Fruit fly (Drosophila melanogaster) whole organism, embryonic: Measurements from ENCODE around the gene CG17190.

ENCODE experiments used
- ATbp ChIP-seq: fragments of 200-800 bp; sonication (Bioruptor generic); optimal IDR thresholded peaks from 2 replicates; lab custom pipeline; 2017; ENCODE audit warnings: missing biosample characterization, mild to moderate bottlenecking, missing genetic modification characterization, missing genetic modification reagents
- Aef1 ChIP-seq: fragments of 200-800 bp; sonication (Bioruptor generic); IDR thresholded peaks from 3 replicates; pipeline ENCODE4 v1.3.6; 2022; ENCODE audit warnings: missing biosample characterization, missing genetic modification characterization
- Asciz ChIP-seq: fragments of 200-800 bp; sonication (Bioruptor generic); optimal IDR thresholded peaks from 2 replicates; lab custom pipeline; 2017; ENCODE audit warnings: missing biosample characterization, mild to moderate bottlenecking, missing genetic modification characterization, missing genetic modification reagents
- Atf3 ChIP-seq: fragments of 200-800 bp; sonication (Bioruptor generic); optimal IDR thresholded peaks from 3 replicates; lab custom pipeline; 2016; ENCODE audit warnings: missing biosample characterization, missing genetic modification characterization
- Bgb ChIP-seq: fragments of 200-800 bp; sonication (Bioruptor generic); IDR thresholded peaks from 2 replicates; pipeline ENCODE4 v1.3.6; 2022; ENCODE audit warnings: missing biosample characterization, missing genetic modification characterization; ENCODE audit not compliant: partially characterized antibody
- CG10209 ChIP-seq: fragments of 200-800 bp; sonication (Bioruptor generic); optimal IDR thresholded peaks from 3 replicates; lab custom pipeline; 2017; ENCODE audit warnings: missing biosample characterization, mild to moderate bottlenecking, missing genetic modification characterization, missing genetic modification reagents
- CG10431 ChIP-seq: fragments of 200-800 bp; sonication (Bioruptor generic); optimal IDR thresholded peaks from 3 replicates; lab custom pipeline; 2018; ENCODE audit warnings: missing biosample characterization, mild to moderate bottlenecking, missing genetic modification characterization
- CG13296 ChIP-seq: fragments of 200-800 bp; sonication (Bioruptor generic); optimal IDR thresholded peaks from 3 replicates; lab custom pipeline; 2018; ENCODE audit warnings: missing biosample characterization, mild to moderate bottlenecking, missing genetic modification characterization
- CG1603 ChIP-seq: fragments of 200-800 bp; sonication (Bioruptor generic); optimal IDR thresholded peaks from 2 replicates; lab custom pipeline; 2019; ENCODE audit warnings: missing biosample characterization, mild to moderate bottlenecking, missing genetic modification characterization, moderate library complexity
- CG17568 ChIP-seq: fragments of 200-800 bp; sonication (Bioruptor generic); optimal IDR thresholded peaks from 2 replicates; lab custom pipeline; 2018; ENCODE audit warnings: missing biosample characterization, mild to moderate bottlenecking, missing genetic modification characterization, moderate library complexity
- CG2712 ChIP-seq: fragments of 200-800 bp; optimal IDR thresholded peaks from 3 replicates; lab custom pipeline; 2019; ENCODE audit warnings: missing biosample characterization, mild to moderate bottlenecking, missing genetic modification characterization, moderate library complexity
- CG30431 ChIP-seq: fragments of 200-800 bp; sonication (Bioruptor generic); optimal IDR thresholded peaks from 2 replicates; lab custom pipeline; 2017; ENCODE audit warnings: missing biosample characterization, missing genetic modification characterization
- CG32772 ChIP-seq: fragments of 200-800 bp; sonication (Bioruptor generic); IDR thresholded peaks from 2 replicates; pipeline ENCODE4 v1.3.6; 2022; ENCODE audit warnings: missing biosample characterization, missing genetic modification characterization
- CG4360 ChIP-seq: fragments of 200-800 bp; sonication (Bioruptor generic); IDR thresholded peaks from 2 replicates; pipeline ENCODE4 v1.3.6; 2022; ENCODE audit warnings: missing biosample characterization, missing genetic modification characterization
- CG7839 ChIP-seq: fragments of 200-800 bp; sonication (Bioruptor generic); optimal IDR thresholded peaks from 3 replicates; lab custom pipeline; 2018; ENCODE audit warnings: missing biosample characterization, mild to moderate bottlenecking, missing genetic modification characterization, moderate library complexity
- CG8359 ChIP-seq: fragments of 200-800 bp; sonication (Bioruptor generic); optimal IDR thresholded peaks from 2 replicates; lab custom pipeline; 2017; ENCODE audit warnings: missing biosample characterization, mild to moderate bottlenecking, missing genetic modification characterization, borderline replicate concordance
- E2f1 ChIP-seq: fragments of 200-800 bp; sonication (Bioruptor generic); IDR thresholded peaks from 2 replicates; pipeline ENCODE4 v1.3.6; 2022; ENCODE audit warnings: missing biosample characterization, missing genetic modification characterization
- Ets97D ChIP-seq: fragments of 200-800 bp; sonication (Bioruptor generic); optimal IDR thresholded peaks from 3 replicates; lab custom pipeline; 2016; ENCODE audit warnings: missing biosample characterization, missing genetic modification characterization
- HLH54F ChIP-seq: fragments of 200-800 bp; sonication (Bioruptor generic); optimal IDR thresholded peaks from 3 replicates; lab custom pipeline; 2016; ENCODE audit warnings: missing biosample characterization, missing genetic modification characterization
- Hmr ChIP-seq: fragments of 200-800 bp; sonication (Bioruptor generic); optimal IDR thresholded peaks from 3 replicates; lab custom pipeline; 2017; ENCODE audit warnings: mild to moderate bottlenecking, missing biosample characterization, missing genetic modification reagents, missing genetic modification characterization
- Hr3 ChIP-seq: fragments of 200-800 bp; sonication (Bioruptor generic); optimal IDR thresholded peaks from 3 replicates; lab custom pipeline; 2016; ENCODE audit warnings: missing biosample characterization, missing genetic modification characterization
- Nf-YC ChIP-seq: fragments of 200-800 bp; optimal IDR thresholded peaks from 3 replicates; lab custom pipeline; 2019; ENCODE audit warnings: missing biosample characterization, mild to moderate bottlenecking, missing genetic modification characterization, moderate library complexity
- Pdp1 ChIP-seq, 2 experiments: fragments of 200-800 bp; sonication (Bioruptor generic); optimal IDR thresholded peaks; 3 replicates each; lab custom pipeline; 2016; ENCODE audit warnings: missing biosample characterization in 2 of 2, missing genetic modification characterization in 2 of 2, mild to moderate bottlenecking in 1 of 2, moderate library complexity in 1 of 2
- Ptx1 ChIP-seq: fragments of 200-800 bp; sonication (Bioruptor generic); IDR thresholded peaks from 2 replicates; pipeline ENCODE4 v1.3.6; 2022; ENCODE audit warnings: missing biosample characterization, missing genetic modification characterization
- Sox100B ChIP-seq: fragments of 200-800 bp; sonication (Bioruptor generic); optimal IDR thresholded peaks from 3 replicates; lab custom pipeline; 2018; ENCODE audit warnings: missing biosample characterization, mild to moderate bottlenecking, missing genetic modification characterization
- Sry-β ChIP-seq: fragments of 200-800 bp; sonication (Bioruptor generic); optimal IDR thresholded peaks from 2 replicates; lab custom pipeline; 2018; ENCODE audit warnings: missing biosample characterization, mild to moderate bottlenecking, missing genetic modification characterization, moderate library complexity
- Tbp ChIP-seq: fragments of >200 bp; optimal IDR thresholded peaks from 2 replicates; lab custom pipeline; 2018; ENCODE audit warnings: missing biosample characterization, missing genetic modification characterization
- ci ChIP-seq: fragments of 200-800 bp; sonication (Bioruptor generic); IDR thresholded peaks from 3 replicates; pipeline ENCODE4 v1.3.6; 2022; ENCODE audit warnings: missing biosample characterization, missing genetic modification characterization
- disco-r ChIP-seq: fragments of 200-800 bp; sonication (Bioruptor generic); optimal IDR thresholded peaks from 2 replicates; lab custom pipeline; 2016; ENCODE audit warnings: missing biosample characterization, missing genetic modification characterization
- exex ChIP-seq: fragments of 200-800 bp; sonication (Bioruptor generic); optimal IDR thresholded peaks from 4 replicates; lab custom pipeline; 2018; ENCODE audit warnings: missing biosample characterization, mild to moderate bottlenecking, missing genetic modification characterization, moderate library complexity
- fd96Cb ChIP-seq: fragments of 200-800 bp; sonication (Bioruptor generic); optimal IDR thresholded peaks from 2 replicates; lab custom pipeline; 2018; ENCODE audit warnings: missing biosample characterization, mild to moderate bottlenecking, missing genetic modification characterization, moderate library complexity
- ftz-f1 ChIP-seq: fragments of 200-800 bp; sonication (Bioruptor generic); optimal IDR thresholded peaks from 2 replicates; lab custom pipeline; 2016; ENCODE audit warnings: missing biosample characterization, missing genetic modification characterization
- grn ChIP-seq: fragments of 200-800 bp; sonication (Bioruptor generic); optimal IDR thresholded peaks from 3 replicates; lab custom pipeline; 2017; ENCODE audit warnings: missing biosample characterization, missing genetic modification characterization
- gsb-n ChIP-seq: fragments of 200-800 bp; sonication (Bioruptor generic); optimal IDR thresholded peaks from 3 replicates; lab custom pipeline; 2018; ENCODE audit warnings: missing biosample characterization, mild to moderate bottlenecking, missing genetic modification characterization
- her ChIP-seq: fragments of 200-800 bp; sonication (Bioruptor generic); optimal IDR thresholded peaks from 2 replicates; lab custom pipeline; 2016; ENCODE audit warnings: missing biosample characterization, missing genetic modification characterization
- klu ChIP-seq: fragments of 200-800 bp; sonication (Bioruptor generic); IDR thresholded peaks from 2 replicates; pipeline ENCODE4 v1.3.6; 2022; ENCODE audit warnings: missing biosample characterization, missing genetic modification characterization
- lov ChIP-seq, 2 experiments: fragments of 200-800 bp in 1 of 2; fragments of >200 bp in 1 of 2; sonication (Bioruptor generic) in 1 of 2; IDR thresholded peaks in 1 of 2; optimal IDR thresholded peaks in 1 of 2; 2 replicates in 1 of 2; 3 replicates in 1 of 2; pipeline versions ENCODE4 v1.3.6 to Lab custom; 2017 to 2022; ENCODE audit warnings: missing biosample characterization in 1 of 2, missing genetic modification characterization in 1 of 2
- nerfin-1 ChIP-seq: fragments of 200-800 bp; sonication (Bioruptor generic); optimal IDR thresholded peaks from 3 replicates; lab custom pipeline; 2019; ENCODE audit warnings: missing biosample characterization, mild to moderate bottlenecking, missing genetic modification characterization, moderate library complexity
- odd ChIP-seq: fragments of 200-800 bp; sonication (Bioruptor generic); optimal IDR thresholded peaks from 2 replicates; lab custom pipeline; 2017; ENCODE audit warnings: missing biosample characterization, mild to moderate bottlenecking, missing genetic modification characterization
- pan ChIP-seq, 4 experiments: fragments of >200 bp in 3 of 4; fragments of 200-800 bp in 1 of 4; sonication (Bioruptor generic) in 1 of 4; optimal IDR thresholded peaks in 3 of 4; IDR thresholded peaks in 1 of 4; 2 replicates each; pipeline versions ENCODE4 v1.3.6 to Lab custom; 2017 to 2022; ENCODE audit warnings: missing biosample characterization in 2 of 4, missing genetic modification characterization in 2 of 4, mixed read lengths in 1 of 4
- pnt ChIP-seq: fragments of 200-800 bp; sonication (Bioruptor generic); optimal IDR thresholded peaks from 3 replicates; lab custom pipeline; 2016; ENCODE audit warnings: missing biosample characterization, missing genetic modification characterization
- psq ChIP-seq: fragments of 200-800 bp; sonication (Bioruptor generic); optimal IDR thresholded peaks from 2 replicates; lab custom pipeline; 2017; ENCODE audit warnings: missing biosample characterization, missing genetic modification characterization
- rib ChIP-seq: fragments of 200-800 bp; sonication (Bioruptor generic); IDR thresholded peaks from 2 replicates; pipeline ENCODE4 v1.3.6; 2022; ENCODE audit warnings: missing biosample characterization, missing genetic modification characterization
- run ChIP-seq: fragments of 200-800 bp; sonication (Bioruptor generic); optimal IDR thresholded peaks from 3 replicates; lab custom pipeline; 2018; ENCODE audit warnings: missing biosample characterization, mild to moderate bottlenecking, missing genetic modification characterization
- sd ChIP-seq: fragments of 200-800 bp; sonication (Bioruptor generic); optimal IDR thresholded peaks from 3 replicates; lab custom pipeline; 2018; ENCODE audit warnings: missing biosample characterization, mild to moderate bottlenecking, missing genetic modification characterization, moderate library complexity
- shn ChIP-seq: fragments of 200-800 bp; sonication (Bioruptor generic); optimal IDR thresholded peaks from 3 replicates; lab custom pipeline; 2016; ENCODE audit warnings: missing biosample characterization, missing genetic modification characterization
- sna ChIP-seq: fragments of 200-800 bp; sonication (Bioruptor generic); IDR thresholded peaks from 2 replicates; pipeline ENCODE4 v1.3.6; 2022; ENCODE audit warnings: missing biosample characterization, missing genetic modification characterization; ENCODE audit not compliant: partially characterized antibody
- stc ChIP-seq: fragments of 200-800 bp; sonication (Bioruptor generic); IDR thresholded peaks from 2 replicates; pipeline ENCODE4 v1.3.6; 2022; ENCODE audit warnings: missing biosample characterization, missing genetic modification characterization
- tio ChIP-seq: fragments of 200-800 bp; sonication (Bioruptor generic); optimal IDR thresholded peaks from 2 replicates; lab custom pipeline; 2017; ENCODE audit warnings: missing biosample characterization, missing genetic modification characterization, inconsistent platforms

The CG17190 gene

DNA sequence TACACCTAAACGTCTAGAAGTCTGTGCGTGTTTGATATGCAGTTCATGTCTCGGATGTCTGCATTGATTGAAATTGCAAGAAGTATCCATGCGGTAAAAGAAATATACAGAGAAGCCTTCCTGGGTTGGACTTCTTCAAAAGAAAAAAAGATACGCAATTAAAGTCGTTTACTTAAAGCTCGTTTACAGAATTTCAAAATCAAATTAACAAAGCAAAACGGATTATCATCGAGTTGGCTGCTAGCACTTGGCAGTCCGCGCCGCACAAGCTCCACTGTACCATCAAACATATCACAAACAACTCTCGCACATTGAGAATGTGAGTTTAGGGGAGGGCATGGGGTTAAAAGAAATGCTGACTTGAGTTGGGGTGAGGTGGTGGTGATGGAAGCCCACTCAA lies 14.9 kb downstream of the CG17190 start (continued):
- TF ChIP-seq CG8359 (GFP tag; lab: Kevin White, UChicago) (peak; percentile 38), stc (peak; percentile 46), Asciz (GFP tag; lab: Kevin White, UChicago) (peak; percentile 72), CG4360 (peak; percentile 49), odd (peak; percentile 53), sna (GFP tag; lab: Robert Waterston, UW) (no peak), klu (GFP tag; lab: Robert Waterston, UW) (0 out of 2 replicates have a peak, but pooled peaks have one; percentile 27), Sox100B (GFP tag; lab: Kevin White, UChicago) (peak; percentile 60), gsb-n (tag; lab: Kevin White, UChicago) (peak; percentile 75), Hr3 (GFP tag; lab: Kevin White, UChicago) (peak; percentile 64), Atf3 (GFP tag; lab: Kevin White, UChicago) (peak; percentile 52), CG10209 (GFP tag; lab: Kevin White, UChicago) (peak; percentile 62), Hmr (GFP tag; lab: Kevin White, UChicago) (peak; percentile 19), nerfin-1 (tag; lab: Kevin White, UChicago) (peak; percentile 65), her (GFP tag; lab: Kevin White, UChicago) (peak; percentile 63), lov (optimal IDR thresholded peaks at IDR 0.05; lab: Kevin White, UChicago) (no peak), lov (GFP tag; IDR thresholded peaks at IDR 0.05; lab: Robert Waterston, UW) (peak; percentile 84), ATbp (peak; percentile 82), fd96Cb (tag; lab: Kevin White, UChicago) (peak; percentile 86), Bgb (GFP tag; lab: Robert Waterston, UW) (no peak), E2f1 (GFP tag; lab: Robert Waterston, UW) (peak; percentile 64), shn (GFP tag; lab: Kevin White, UChicago) (peak; percentile 44), run (peak; percentile 20), tio (GFP tag; lab: Kevin White, UChicago) (peak; percentile 50), grn (GFP tag; lab: Kevin White, UChicago) (no peak), CG30431 (GFP tag; lab: Kevin White, UChicago) (peak; percentile 75), Ptx1 (GFP tag; lab: Robert Waterston, UW) (peak; percentile 74), CG32772 (GFP tag; lab: Robert Waterston, UW) (peak; percentile 83), Nf-YC (no peak), pnt (GFP tag; lab: Kevin White, UChicago) (peak; percentile 84), sd (no peak), CG7839 (tag; lab: Kevin White, UChicago) (peak; percentile 75), Sry-β (GFP tag; lab: Kevin White, UChicago) (peak; percentile 6), Aef1 (GFP tag; lab: Robert Waterston, UW) (no peak), CG1603 (tag; lab: Kevin White, UChicago) (peak; percentile 85), Pdp1 (GFP tag; optimal IDR thresholded peaks at IDR 0.05; lab: Kevin White, UChicago) (peak; percentile 59 to 69), exex (tag; lab: Kevin White, UChicago) (no peak), rib (no peak), ftz-f1 (no peak), ci (GFP tag; lab: Robert Waterston, UW) (peak; percentile 93), CG10431 (GFP tag; lab: Kevin White, UChicago) (no peak), HLH54F (GFP tag; lab: Kevin White, UChicago) (peak; percentile 44), CG17568 (GFP tag; lab: Kevin White, UChicago) (peak; percentile 60), CG2712 (peak; percentile 87), disco-r (no peak), psq (GFP tag; lab: Kevin White, UChicago) (no peak), pan (optimal IDR thresholded peaks at IDR 0.05; lab: Kevin White, UChicago) (no peak), pan (GFP tag; optimal IDR thresholded peaks at IDR 0.05 in 1 of 2, IDR thresholded peaks at IDR 0.05 in 1 of 2) (peak in 1 of 2 experiments; percentile 77), Tbp (GFP tag; lab: Kevin White, UChicago) (no peak), CG13296 (GFP tag; lab: Kevin White, UChicago) (no peak), Ets97D (GFP tag; lab: Kevin White, UChicago) (no peak)
